Worm (Caenorhabditis elegans) whole organism, midembryonic: ENCODE data around the gene ama-1.

Experiments
- T22C8.4 ChIP-seq: fragments of 200-800 bp; sonication (Bioruptor generic); IDR thresholded peaks from 2 replicates; pipeline ENCODE4 v1.3.6; 2022; ENCODE audit warnings: missing genetic modification characterization, missing compliant biosample characterization
- cog-1 ChIP-seq: sonication (generic microtip); optimal IDR thresholded peaks from 2 replicates; lab custom pipeline; 2016; ENCODE audit warnings: missing genetic modification characterization, missing compliant biosample characterization
- flt-1 ChIP-seq: fragments of 200-800 bp; sonication (Bioruptor generic); IDR thresholded peaks from 2 replicates; pipeline ENCODE4 v1.3.6; 2022; ENCODE audit warnings: missing genetic modification characterization, missing compliant biosample characterization
- klf-2 ChIP-seq: fragments of 200-800 bp; sonication (Bioruptor generic); conservative IDR thresholded peaks from 2 replicates; pipeline ENCODE4 v1.3.6; 2022; ENCODE audit warnings: missing genetic modification reagents, missing genetic modification characterization, missing compliant biosample characterization
- med-1 ChIP-seq: sonication (generic microtip); optimal IDR thresholded peaks from 2 replicates; lab custom pipeline; 2017; ENCODE audit warnings: missing genetic modification characterization, mild to moderate bottlenecking, missing compliant biosample characterization, antibody characterized with exemption, missing genetic modification reagents; ENCODE audit not compliant: insufficient read depth
- ref-1 ChIP-seq: fragments of 200-800 bp; sonication (Bioruptor generic); conservative IDR thresholded peaks from 2 replicates; pipeline ENCODE4 v1.3.6; 2022; ENCODE audit warnings: missing genetic modification reagents, missing genetic modification characterization, missing compliant biosample characterization
- tab-1 ChIP-seq: fragments of 200-800 bp; sonication (Bioruptor generic); IDR thresholded peaks from 2 replicates; pipeline ENCODE4 v1.3.6; 2022; ENCODE audit warnings: missing genetic modification characterization, missing compliant biosample characterization
- ztf-23 ChIP-seq: fragments of 200-800 bp; sonication (Bioruptor generic); IDR thresholded peaks from 2 replicates; pipeline ENCODE4 v1.3.6; 2022; ENCODE audit warnings: missing genetic modification reagents, missing genetic modification characterization, missing compliant biosample characterization
- ztf-29 ChIP-seq: fragments of 200-800 bp; sonication (Bioruptor generic); IDR thresholded peaks from 2 replicates; pipeline ENCODE4 v1.3.6; 2022; ENCODE audit warnings: missing genetic modification reagents, missing genetic modification characterization, missing compliant biosample characterization

DNA sequence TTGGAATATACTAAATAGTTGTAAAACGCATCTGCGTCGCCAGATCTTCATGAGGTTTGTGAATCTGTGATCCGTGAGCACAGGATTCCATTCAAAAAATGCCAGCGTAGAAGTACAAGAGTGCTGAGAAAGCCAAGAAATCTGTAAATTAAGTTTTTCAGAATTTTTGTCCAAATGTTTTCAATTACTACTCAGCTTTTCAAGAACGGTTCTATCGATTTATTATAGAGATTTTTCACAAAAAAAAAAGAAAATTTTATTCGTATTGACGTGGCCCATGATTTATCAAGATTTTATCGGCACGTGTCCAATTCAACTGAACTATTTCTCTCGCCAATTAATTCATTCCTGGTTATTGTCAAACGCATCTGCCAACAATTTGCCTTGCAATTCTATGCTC, 21.4 kb downstream of the ama-1 start, which contains the start of gene F36A4.3:
- no peak for TF ChIP-seq ref-1 (GFP tag; lab: Robert Waterston, UW)
- TF ChIP-seq med-1 = no peak
- TF ChIP-seq flt-1 (GFP tag; lab: Robert Waterston, UW) = no peak
- TF ChIP-seq T22C8.4 (GFP tag; lab: Robert Waterston, UW) = no peak
- TF ChIP-seq cog-1 = no peak
- TF ChIP-seq ztf-29 (GFP tag; lab: Robert Waterston, UW) = no peak
- no peak for TF ChIP-seq tab-1 (GFP tag; lab: Robert Waterston, UW)
- no peak for TF ChIP-seq klf-2 (GFP tag; lab: Robert Waterston, UW)
- no peak for TF ChIP-seq ztf-23
